Worm (Caenorhabditis elegans) whole organism, L1 larva: ENCODE data around the gene Y104H12D.2.

Source experiments
- ama-1 ChIP-seq: fragments of 150-350 bp; optimal IDR thresholded peaks from 2 replicates; lab custom pipeline; 2014
- elt-3 ChIP-seq, 6 experiments: fragments of 150-350 bp in 1 of 6; sonication (generic microtip); optimal IDR thresholded peaks; 2 replicates each; lab custom pipeline; 2017 to 2018; ENCODE audit warnings: missing biosample characterization in 6 of 6, missing genetic modification characterization in 6 of 6, inconsistent platforms in 1 of 6
- fos-1 ChIP-seq: fragments of 150-350 bp; optimal IDR thresholded peaks from 2 replicates; lab custom pipeline; 2014; ENCODE audit warnings: missing biosample characterization, missing genetic modification characterization
- skn-1 ChIP-seq: fragments of 150-350 bp; optimal IDR thresholded peaks from 2 replicates; lab custom pipeline; 2014; ENCODE audit warnings: missing biosample characterization, missing genetic modification characterization
- zag-1 ChIP-seq: fragments of 150-350 bp; optimal IDR thresholded peaks from 2 replicates; lab custom pipeline; 2014; ENCODE audit warnings: missing biosample characterization, missing genetic modification characterization

DNA sequence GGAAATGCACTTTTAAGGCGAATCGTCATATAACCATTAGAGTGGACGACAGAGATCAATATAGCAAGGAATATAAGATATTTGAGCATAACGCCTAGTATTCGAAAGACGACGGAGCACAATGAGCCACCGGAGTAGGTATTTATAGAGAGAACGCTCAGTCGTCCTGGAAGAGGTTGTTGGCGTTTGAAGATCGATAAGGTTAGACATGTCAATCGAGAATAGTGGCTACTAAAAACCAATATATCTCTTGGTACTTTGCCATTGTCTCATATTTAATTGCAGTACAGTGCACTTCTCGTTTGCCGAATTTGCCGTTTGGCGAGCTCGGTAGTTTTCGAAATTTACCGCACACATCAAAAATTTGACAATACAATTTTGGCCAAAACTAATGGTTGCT lies 30.2 kb downstream of the Y104H12D.2 start, which contains the start of gene dsl-1:
- TF ChIP-seq fos-1 (tag; lab: Kevin White, UChicago) (no peak), skn-1 (no peak), elt-3 (tag; optimal IDR thresholded peaks at IDR 0.05; lab: Kevin White, UChicago) (no peak), ama-1 (lab: Kevin White, UChicago) (no peak), zag-1 (tag; lab: Kevin White, UChicago) (no peak)
